Worm (Caenorhabditis elegans) whole organism, late embryonic: Measurements from ENCODE around the gene D1044.4.

ENCODE experiments used
- F13H6.1 ChIP-seq: sonication (generic microtip); optimal IDR thresholded peaks from 2 replicates; lab custom pipeline; 2016; ENCODE audit warnings: missing genetic modification characterization, missing compliant biosample characterization
- odd-2 ChIP-seq: sonication (generic microtip); optimal IDR thresholded peaks from 2 replicates; lab custom pipeline; 2017; ENCODE audit warnings: antibody characterized with exemption, mild to moderate bottlenecking, missing genetic modification characterization, missing compliant biosample characterization
- sdc-2 ChIP-seq: sonication (generic microtip); optimal IDR thresholded peaks from 2 replicates; lab custom pipeline; 2016; ENCODE audit warnings: missing genotype, missing genetic modification characterization, missing compliant biosample characterization
- ztf-16 ChIP-seq: sonication (generic microtip); optimal IDR thresholded peaks from 2 replicates; lab custom pipeline; 2017; ENCODE audit warnings: missing genetic modification characterization, missing compliant biosample characterization

- no peak for TF ChIP-seq F13H6.1 (tag; lab: Kevin White, UChicago)
- no peak for TF ChIP-seq ztf-16 (tag; lab: Kevin White, UChicago)
- TF ChIP-seq odd-2 (tag; lab: Kevin White, UChicago), result no peak
- TF ChIP-seq sdc-2 (tag; lab: Kevin White, UChicago), result no peak
These were observed 13.2 kb downstream of the D1044.4 start, which contains the start of gene D1044.7 for ce11 chrIII:5508669-5509068.
